Worm (Caenorhabditis elegans) whole organism, L3 larva: ENCODE results near the gene clec-142.

Experiments used
- ZK546.5 ChIP-seq: sonication (generic microtip); optimal IDR thresholded peaks from 2 replicates; lab custom pipeline; 2017; ENCODE audit warnings: missing biosample characterization, missing genetic modification characterization
- aly-2 ChIP-seq: fragments of 150-350 bp; optimal IDR thresholded peaks from 2 replicates; lab custom pipeline; 2014; ENCODE audit warnings: missing biosample characterization, missing genetic modification characterization
- fkh-10 ChIP-seq: sonication (generic microtip); optimal IDR thresholded peaks from 2 replicates; lab custom pipeline; 2017; ENCODE audit warnings: missing biosample characterization, missing genetic modification reagents, missing genetic modification characterization
- lin-39 ChIP-seq: fragments of 150-350 bp; optimal IDR thresholded peaks from 2 replicates; lab custom pipeline; 2018; ENCODE audit warnings: missing biosample characterization, missing genetic modification reagents, missing genetic modification characterization
- mml-1 ChIP-seq: fragments of 150-350 bp; sonication (generic microtip); optimal IDR thresholded peaks from 3 replicates; lab custom pipeline; 2014; ENCODE audit warnings: missing biosample characterization, missing genetic modification characterization
- nfya-1 ChIP-seq: sonication (generic microtip); optimal IDR thresholded peaks from 2 replicates; lab custom pipeline; 2017; ENCODE audit warnings: missing genetic modification characterization, mild to moderate bottlenecking, missing compliant biosample characterization, antibody characterized with exemption, moderate library complexity; ENCODE audit not compliant: insufficient read depth
- nhr-76 ChIP-seq: fragments of 150-350 bp; sonication (generic microtip); optimal IDR thresholded peaks from 5 replicates; lab custom pipeline; 2014; ENCODE audit warnings: missing biosample characterization, missing genetic modification characterization
- pha-4 ChIP-seq: fragments of 150-350 bp; optimal IDR thresholded peaks from 2 replicates; lab custom pipeline; 2014; ENCODE audit warnings: missing biosample characterization, missing genetic modification reagents, missing genetic modification characterization
- unc-62 ChIP-seq: fragments of 150-350 bp; sonication (generic microtip); optimal IDR thresholded peaks from 4 replicates; lab custom pipeline; 2014; ENCODE audit warnings: missing biosample characterization, missing genetic modification reagents, missing genetic modification characterization

ce11 chrII:8232489-8232888 lies 46.0 kb upstream of the clec-142 start, which contains the start of gene M110.7:
- TF ChIP-seq mml-1, result no peak
- no peak for TF ChIP-seq lin-39 (tag; lab: Kevin White, UChicago)
- TF ChIP-seq nhr-76 (tag; lab: Kevin White, UChicago), result no peak
- no peak for TF ChIP-seq aly-2 (tag; lab: Kevin White, UChicago)
- TF ChIP-seq unc-62 (GFP tag; lab: Kevin White, UChicago), result no peak
- no peak for TF ChIP-seq fkh-10 (GFP tag; lab: Kevin White, UChicago)
- no peak for TF ChIP-seq nfya-1
- TF ChIP-seq pha-4 (tag; lab: Kevin White, UChicago), result no peak
- TF ChIP-seq ZK546.5 (tag; lab: Kevin White, UChicago), result no peak
